Fruit fly (Drosophila melanogaster) whole organism, embryonic: ENCODE results near the gene PIG-T.

ENCODE experiments used
- B-H2 ChIP-seq: fragments of 200-800 bp; sonication (Bioruptor generic); optimal IDR thresholded peaks from 2 replicates; lab custom pipeline; 2018; ENCODE audit warnings: missing biosample characterization, mild to moderate bottlenecking, missing genetic modification characterization
- BEAF-32 ChIP-seq: fragments of 200-800 bp; sonication (Bioruptor generic); optimal IDR thresholded peaks from 3 replicates; lab custom pipeline; 2017; ENCODE audit warnings: missing biosample characterization, missing genetic modification characterization, mild to moderate bottlenecking, moderate library complexity, missing genetic modification reagents
- Bdp1 ChIP-seq: fragments of 200-800 bp; sonication (Bioruptor generic); optimal IDR thresholded peaks from 3 replicates; lab custom pipeline; 2016; ENCODE audit warnings: missing biosample characterization, missing genetic modification characterization
- CG10543 ChIP-seq: fragments of 200-800 bp; sonication (Bioruptor generic); optimal IDR thresholded peaks from 3 replicates; lab custom pipeline; 2017; ENCODE audit warnings: missing biosample characterization, mild to moderate bottlenecking, missing genetic modification characterization, moderate library complexity
- CG10565 ChIP-seq: fragments of 200-800 bp; sonication (Bioruptor generic); optimal IDR thresholded peaks from 3 replicates; lab custom pipeline; 2016; ENCODE audit warnings: missing biosample characterization, mild to moderate bottlenecking, missing genetic modification characterization
- CG11456 ChIP-seq: fragments of 200-800 bp; sonication (Bioruptor generic); IDR thresholded peaks from 3 replicates; pipeline ENCODE4 v1.3.6; 2022; ENCODE audit warnings: missing biosample characterization, missing genetic modification characterization
- CG12659 ChIP-seq: fragments of 200-800 bp; sonication (Bioruptor generic); optimal IDR thresholded peaks from 3 replicates; lab custom pipeline; 2017; ENCODE audit warnings: mild to moderate bottlenecking, missing biosample characterization, missing genetic modification reagents, missing genetic modification characterization
- CG13123 ChIP-seq: fragments of 200-800 bp; sonication (Bioruptor generic); optimal IDR thresholded peaks from 2 replicates; lab custom pipeline; 2016; ENCODE audit warnings: missing biosample characterization, missing genetic modification characterization
- CG15479 ChIP-seq: fragments of 200-800 bp; sonication (Bioruptor generic); optimal IDR thresholded peaks from 3 replicates; lab custom pipeline; 2019; ENCODE audit warnings: missing biosample characterization, mild to moderate bottlenecking, missing genetic modification characterization, moderate library complexity
- CG16815 ChIP-seq: fragments of 200-800 bp; sonication (Bioruptor generic); optimal IDR thresholded peaks from 3 replicates; lab custom pipeline; 2017; ENCODE audit warnings: missing biosample characterization, mild to moderate bottlenecking, missing genetic modification characterization
- CG16863 ChIP-seq: fragments of 200-800 bp; sonication (Bioruptor generic); optimal IDR thresholded peaks from 3 replicates; lab custom pipeline; 2016; ENCODE audit warnings: missing biosample characterization, missing genetic modification characterization
- CG17385 ChIP-seq: fragments of 200-800 bp; sonication (Bioruptor generic); optimal IDR thresholded peaks from 3 replicates; lab custom pipeline; 2018; ENCODE audit warnings: missing biosample characterization, mild to moderate bottlenecking, missing genetic modification characterization
- CG3065 ChIP-seq: fragments of 200-800 bp; sonication (Bioruptor generic); optimal IDR thresholded peaks from 2 replicates; lab custom pipeline; 2016; ENCODE audit warnings: missing biosample characterization, missing genetic modification characterization
- CG3163 ChIP-seq: fragments of 200-800 bp; sonication (Bioruptor generic); optimal IDR thresholded peaks from 3 replicates; lab custom pipeline; 2016; ENCODE audit warnings: missing biosample characterization, missing genetic modification characterization
- CG32532 ChIP-seq: fragments of 200-800 bp; sonication (Bioruptor generic); IDR thresholded peaks from 2 replicates; pipeline ENCODE4 v1.3.6; 2022; ENCODE audit warnings: missing biosample characterization, missing genetic modification characterization
- CG34376 ChIP-seq: fragments of 200-800 bp; sonication (Bioruptor generic); optimal IDR thresholded peaks from 2 replicates; lab custom pipeline; 2018; ENCODE audit warnings: missing biosample characterization, mild to moderate bottlenecking, missing genetic modification characterization
- CG7271 ChIP-seq: fragments of 200-800 bp; sonication (Bioruptor generic); optimal IDR thresholded peaks from 2 replicates; lab custom pipeline; 2018; ENCODE audit warnings: missing biosample characterization, mild to moderate bottlenecking, missing genetic modification characterization, moderate library complexity
- CG7372 ChIP-seq: fragments of 200-800 bp; sonication (Bioruptor generic); IDR thresholded peaks from 2 replicates; pipeline ENCODE4 v1.3.6; 2022; ENCODE audit warnings: missing biosample characterization, missing genetic modification characterization
- CG7745 ChIP-seq: fragments of 200-800 bp; sonication (Bioruptor generic); optimal IDR thresholded peaks from 2 replicates; lab custom pipeline; 2018; ENCODE audit warnings: missing biosample characterization, mild to moderate bottlenecking, missing genetic modification characterization, moderate library complexity
- CG7963 ChIP-seq: fragments of 200-800 bp; sonication (Bioruptor generic); IDR thresholded peaks from 3 replicates; pipeline ENCODE4 v1.3.6; 2022; ENCODE audit warnings: missing biosample characterization, missing genetic modification characterization; ENCODE audit not compliant: partially characterized antibody
- CHES-1-like ChIP-seq: fragments of 200-800 bp; sonication (Bioruptor generic); optimal IDR thresholded peaks from 2 replicates; lab custom pipeline; 2016; ENCODE audit warnings: missing biosample characterization, missing genetic modification characterization
- Drgx ChIP-seq: fragments of 200-800 bp; sonication (Bioruptor generic); IDR thresholded peaks from 2 replicates; pipeline ENCODE4 v1.3.6; 2022; ENCODE audit warnings: missing biosample characterization, missing genetic modification characterization
- Ets65A ChIP-seq: fragments of 200-800 bp; sonication (Bioruptor generic); peaks from one replicate; lab custom pipeline; 2016; ENCODE audit warnings: missing biosample characterization, missing genetic modification characterization
- Hr3 ChIP-seq: fragments of 200-800 bp; sonication (Bioruptor generic); optimal IDR thresholded peaks from 3 replicates; lab custom pipeline; 2016; ENCODE audit warnings: missing biosample characterization, missing genetic modification characterization
- Lim3 ChIP-seq: fragments of 200-800 bp; sonication (Bioruptor generic); IDR thresholded peaks from 2 replicates; pipeline ENCODE4 v1.3.6; 2022; ENCODE audit warnings: missing biosample characterization, missing genetic modification characterization
- Med ChIP-seq: fragments of 200-800 bp; sonication (Bioruptor generic); peaks from one replicate; lab custom pipeline; 2016; ENCODE audit warnings: missing biosample characterization, missing genetic modification characterization, mild to moderate bottlenecking, inconsistent platforms, moderate library complexity
- Meics ChIP-seq: fragments of 200-800 bp; sonication (Bioruptor generic); optimal IDR thresholded peaks from 2 replicates; lab custom pipeline; 2017; ENCODE audit warnings: missing biosample characterization, mild to moderate bottlenecking, missing genetic modification characterization
- NC2β ChIP-seq: fragments of 200-800 bp; sonication (Bioruptor generic); optimal IDR thresholded peaks from 2 replicates; lab custom pipeline; 2016; ENCODE audit warnings: missing biosample characterization, missing genetic modification characterization
- Optix ChIP-seq: fragments of 200-800 bp; sonication (Bioruptor generic); IDR thresholded peaks from 3 replicates; pipeline ENCODE4 v1.3.6; 2022; ENCODE audit warnings: missing biosample characterization, missing genetic modification characterization
- Usf ChIP-seq: fragments of 200-800 bp; sonication (Bioruptor generic); optimal IDR thresholded peaks from 2 replicates; lab custom pipeline; 2017; ENCODE audit warnings: missing genotype, missing biosample characterization, missing genetic modification characterization
- Vsx1 ChIP-seq: fragments of 200-800 bp; sonication (Bioruptor generic); optimal IDR thresholded peaks from 2 replicates; lab custom pipeline; 2017; ENCODE audit warnings: missing biosample characterization, mild to moderate bottlenecking, missing genetic modification characterization, missing genetic modification reagents
- ase ChIP-seq: fragments of 200-800 bp; sonication (Bioruptor generic); IDR thresholded peaks from 3 replicates; pipeline ENCODE4 v1.3.6; 2022; ENCODE audit warnings: missing biosample characterization, missing genetic modification characterization
- ato ChIP-seq: fragments of 200-800 bp; sonication (Bioruptor generic); IDR thresholded peaks from 2 replicates; pipeline ENCODE4 v1.3.6; 2022; ENCODE audit warnings: missing biosample characterization, missing genetic modification characterization; ENCODE audit not compliant: partially characterized antibody
- az2 ChIP-seq: fragments of 200-800 bp; sonication (Bioruptor generic); optimal IDR thresholded peaks from 3 replicates; lab custom pipeline; 2016; ENCODE audit warnings: missing biosample characterization, missing genetic modification characterization
- btn ChIP-seq: fragments of 200-800 bp; sonication (Bioruptor generic); optimal IDR thresholded peaks from 2 replicates; lab custom pipeline; 2016; ENCODE audit warnings: missing biosample characterization, missing genetic modification characterization
- cas ChIP-seq: fragments of 200-800 bp; sonication (Bioruptor generic); IDR thresholded peaks from 2 replicates; pipeline ENCODE4 v1.3.6; 2022; ENCODE audit warnings: missing biosample characterization, missing genetic modification characterization
- crol ChIP-seq: fragments of 200-800 bp; sonication (Bioruptor generic); IDR thresholded peaks from 2 replicates; pipeline ENCODE4 v1.3.6; 2022; ENCODE audit warnings: missing biosample characterization, missing genetic modification characterization
- disco-r ChIP-seq: fragments of 200-800 bp; sonication (Bioruptor generic); optimal IDR thresholded peaks from 2 replicates; lab custom pipeline; 2016; ENCODE audit warnings: missing biosample characterization, missing genetic modification characterization
- h ChIP-seq: fragments of >200 bp; optimal IDR thresholded peaks from 2 replicates; lab custom pipeline; 2017
- hkb ChIP-seq, 2 experiments: fragments of 200-800 bp in 1 of 2; fragments of >200 bp in 1 of 2; sonication (Bioruptor generic) in 1 of 2; IDR thresholded peaks in 1 of 2; optimal IDR thresholded peaks in 1 of 2; 2 replicates each; pipeline versions ENCODE4 v1.3.6 to Lab custom; 2017 to 2022; ENCODE audit warnings: missing biosample characterization in 1 of 2, missing genetic modification characterization in 1 of 2
- oc ChIP-seq: fragments of 200-800 bp; sonication (Bioruptor generic); optimal IDR thresholded peaks from 2 replicates; lab custom pipeline; 2018; ENCODE audit warnings: missing biosample characterization, mild to moderate bottlenecking, missing genetic modification characterization, moderate library complexity
- otp ChIP-seq: fragments of 200-800 bp; sonication (Bioruptor generic); IDR thresholded peaks from 3 replicates; pipeline ENCODE4, ENCODE4 v1.3.6; 2022; ENCODE audit warnings: missing biosample characterization, missing genetic modification characterization
- pan ChIP-seq, 4 experiments: fragments of >200 bp in 3 of 4; fragments of 200-800 bp in 1 of 4; sonication (Bioruptor generic) in 1 of 4; optimal IDR thresholded peaks in 3 of 4; IDR thresholded peaks in 1 of 4; 2 replicates each; pipeline versions ENCODE4 v1.3.6 to Lab custom; 2017 to 2022; ENCODE audit warnings: missing biosample characterization in 2 of 4, missing genetic modification characterization in 2 of 4, mixed read lengths in 1 of 4
- phol ChIP-seq: fragments of 200-800 bp; sonication (Bioruptor generic); optimal IDR thresholded peaks from 3 replicates; lab custom pipeline; 2018; ENCODE audit warnings: missing biosample characterization, mild to moderate bottlenecking, missing genetic modification characterization, moderate library complexity
- rib ChIP-seq: fragments of 200-800 bp; sonication (Bioruptor generic); IDR thresholded peaks from 2 replicates; pipeline ENCODE4 v1.3.6; 2022; ENCODE audit warnings: missing biosample characterization, missing genetic modification characterization
- row ChIP-seq: fragments of 200-800 bp; sonication (Bioruptor generic); IDR thresholded peaks from 3 replicates; pipeline ENCODE4 v1.3.6; 2022; ENCODE audit warnings: missing biosample characterization, missing genetic modification characterization
- sisA ChIP-seq: fragments of 200-800 bp; sonication (Bioruptor generic); IDR thresholded peaks from 2 replicates; pipeline ENCODE4 v1.3.6; 2022; ENCODE audit warnings: missing biosample characterization, missing genetic modification characterization
- slbo ChIP-seq: fragments of 200-800 bp; sonication (Bioruptor generic); IDR thresholded peaks from 2 replicates; pipeline ENCODE4 v1.3.6; 2022; ENCODE audit warnings: missing biosample characterization, missing genetic modification characterization
- stwl ChIP-seq: fragments of 200-800 bp; sonication (Bioruptor generic); optimal IDR thresholded peaks from 3 replicates; lab custom pipeline; 2018; ENCODE audit warnings: missing biosample characterization, mild to moderate bottlenecking, missing genetic modification characterization, moderate library complexity
- tll ChIP-seq, 2 experiments: fragments of 200-800 bp in 1 of 2; fragments of >200 bp in 1 of 2; sonication (Bioruptor generic) in 1 of 2; optimal IDR thresholded peaks; 2 replicates each; lab custom pipeline; 2017 to 2019; ENCODE audit warnings: missing biosample characterization in 2 of 2, missing genetic modification characterization in 2 of 2, mild to moderate bottlenecking in 1 of 2, moderate library complexity in 1 of 2
- vfl ChIP-seq: fragments of 200-800 bp; sonication (Bioruptor generic); optimal IDR thresholded peaks from 2 replicates; lab custom pipeline; 2016; ENCODE audit warnings: missing biosample characterization, missing genetic modification characterization
- wdn ChIP-seq: fragments of 200-800 bp; sonication (Bioruptor generic); IDR thresholded peaks from 2 replicates; pipeline ENCODE4 v1.3.6; 2022; ENCODE audit warnings: missing biosample characterization, missing genetic modification characterization
- wor ChIP-seq: fragments of 200-800 bp; sonication (Bioruptor generic); IDR thresholded peaks from 2 replicates; pipeline ENCODE4 v1.3.6; 2022; ENCODE audit warnings: missing biosample characterization, missing genetic modification characterization

The PIG-T gene

dm6 chrX:8396611-8397010, 10.5 kb downstream of the PIG-T start (continued):
- TF ChIP-seq stwl (tag; lab: Kevin White, UChicago) (no peak), CG7745 (no peak), sisA (peak; percentile 36; the same call in 1 of the 2 replicates), tll (GFP tag; optimal IDR thresholded peaks at IDR 0.05; lab: Kevin White, UChicago) (no peak), Vsx1 (GFP tag; lab: Kevin White, UChicago) (no peak), ato (no peak), otp (GFP tag; lab: Robert Waterston, UW) (no peak), rib (GFP tag; lab: Robert Waterston, UW) (no peak), CG3065 (no peak), wdn (GFP tag; lab: Robert Waterston, UW) (no peak), btn (GFP tag; lab: Kevin White, UChicago) (no peak), CG34376 (GFP tag; lab: Kevin White, UChicago) (no peak), CG7372 (no peak), CG10543 (no peak), row (GFP tag; lab: Robert Waterston, UW) (0 out of 3 replicates have a peak, but pooled peaks have one; percentile 13), Med (GFP tag; lab: Kevin White, UChicago) (peak; percentile 70), CHES-1-like (GFP tag; lab: Kevin White, UChicago) (no peak), pan (optimal IDR thresholded peaks at IDR 0.05; lab: Kevin White, UChicago) (no peak), pan (GFP tag; optimal IDR thresholded peaks at IDR 0.05 in 1 of 2, IDR thresholded peaks at IDR 0.05 in 1 of 2) (peak in 1 of 2 experiments; percentile 23), ase (GFP tag; lab: Robert Waterston, UW) (no peak), h (lab: Kevin White, UChicago) (no peak), hkb (optimal IDR thresholded peaks at IDR 0.05; lab: Kevin White, UChicago) (no peak), hkb (GFP tag; IDR thresholded peaks at IDR 0.05; lab: Robert Waterston, UW) (0 out of 2 replicates have a peak, but pooled peaks have one; percentile 11), slbo (GFP tag; lab: Robert Waterston, UW) (0 out of 2 replicates have a peak, but pooled peaks have one; percentile 24), CG32532 (no peak), crol (GFP tag; lab: Robert Waterston, UW) (no peak), Optix (GFP tag; lab: Robert Waterston, UW) (no peak), CG12659 (GFP tag; lab: Kevin White, UChicago) (no peak), az2 (GFP tag; lab: Kevin White, UChicago) (no peak), phol (no peak), CG13123 (GFP tag; lab: Kevin White, UChicago) (no peak), Hr3 (GFP tag; lab: Kevin White, UChicago) (no peak), CG7271 (tag; lab: Kevin White, UChicago) (no peak), oc (tag; lab: Kevin White, UChicago) (no peak), B-H2 (GFP tag; lab: Kevin White, UChicago) (no peak), cas (no peak), CG15479 (no peak), CG16863 (GFP tag; lab: Kevin White, UChicago) (no peak), Ets65A (GFP tag; lab: Kevin White, UChicago) (no peak), BEAF-32 (GFP tag; lab: Kevin White, UChicago) (no peak), CG16815 (GFP tag; lab: Kevin White, UChicago) (no peak), Lim3 (GFP tag; lab: Robert Waterston, UW) (no peak), Drgx (GFP tag; lab: Robert Waterston, UW) (peak; percentile 77)

dm6 chrX:8385481-8385880, 21.6 kb downstream of the PIG-T start, which contains the start of gene CG1387:
TSS of gene CG1387 (plus strand) at chrX:8385781.
- TF ChIP-seq CG11456 (GFP tag; lab: Robert Waterston, UW), result no peak
- TF ChIP-seq disco-r (GFP tag; lab: Kevin White, UChicago), result no peak
- no peak for TF ChIP-seq CG3163 (GFP tag; lab: Kevin White, UChicago)
- no peak for TF ChIP-seq Usf (GFP tag; lab: Kevin White, UChicago)
- no peak for TF ChIP-seq CG10565 (GFP tag; lab: Kevin White, UChicago)
- no peak for TF ChIP-seq Meics (GFP tag; lab: Kevin White, UChicago)
- TF ChIP-seq NC2β (GFP tag; lab: Kevin White, UChicago), result no peak
- TF ChIP-seq vfl (GFP tag; lab: Kevin White, UChicago), result no peak
- TF ChIP-seq Bdp1 (GFP tag; lab: Kevin White, UChicago), result no peak
- no peak for TF ChIP-seq CG7963 (GFP tag; lab: Robert Waterston, UW)
- no peak for TF ChIP-seq wor
- TF ChIP-seq CG17385 (GFP tag; lab: Kevin White, UChicago), result no peak
